Worm (Caenorhabditis elegans) whole organism, L1 larva: ENCODE measurements around the gene F38E9.4.

Source experiments
- dpl-1 ChIP-seq, 3 experiments: fragments of 150-350 bp in 2 of 3; sonication (generic microtip) in 1 of 3; optimal IDR thresholded peaks; 2 replicates each; lab custom pipeline; 2014 to 2017; ENCODE audit warnings: missing biosample characterization in 3 of 3, missing genetic modification characterization in 3 of 3, missing genetic modification reagents in 3 of 3
- mdl-1 ChIP-seq, 2 experiments: fragments of 150-350 bp; optimal IDR thresholded peaks; 2 replicates each; lab custom pipeline; 2014 to 2017; ENCODE audit warnings: missing biosample characterization in 2 of 2, missing genetic modification characterization in 2 of 2, inconsistent platforms in 1 of 2
- mef-2 ChIP-seq: fragments of 150-350 bp; optimal IDR thresholded peaks from 2 replicates; lab custom pipeline; 2014; ENCODE audit warnings: missing biosample characterization, missing genetic modification characterization

DNA sequence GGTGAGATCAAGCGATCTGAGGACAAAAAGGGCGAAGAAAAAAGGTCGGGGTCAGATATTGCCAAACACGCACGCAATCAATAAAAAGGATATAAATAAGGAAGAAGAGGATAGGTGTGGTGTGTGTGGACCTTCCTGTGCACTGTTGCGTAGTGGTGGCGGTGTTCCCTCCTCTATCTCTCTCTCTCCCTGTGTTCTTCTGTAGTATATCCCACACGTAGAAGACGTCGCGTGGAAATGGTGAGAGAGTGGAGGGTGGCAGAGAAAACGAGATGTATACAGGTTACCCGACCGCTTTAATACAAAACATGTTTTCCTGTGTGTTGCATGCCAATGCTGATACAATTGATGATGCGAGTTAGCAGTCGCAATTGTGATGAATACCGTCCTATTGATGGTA lies 37.2 kb upstream of the F38E9.4 start:
- TF ChIP-seq mdl-1 (tag; optimal IDR thresholded peaks at IDR 0.05; lab: Kevin White, UChicago) = no peak
- no peak for TF ChIP-seq mef-2 (tag; lab: Kevin White, UChicago)
- no peak for TF ChIP-seq dpl-1 (GFP tag; optimal IDR thresholded peaks at IDR 0.05; lab: Kevin White, UChicago)
